Worm (Caenorhabditis elegans): ENCODE results near the gene cup-4.

Gene cup-4

ce11 chrIII:7858407-7859029 is 7.8 kb upstream of the cup-4 start, which contains the start of the genes coq-5 and ufm-1:
Gene coq-5 (minus strand): TSS chrIII:7858457.
Gene ufm-1 (plus strand): TSS chrIII:7858979.
- TF ChIP-seq grh-1 (GFP tag; IDR thresholded peaks at IDR 0.05) (no peak), fkh-8 (tag; optimal IDR thresholded peaks at IDR 0.05) (peak; percentile 31), ceh-88 (GFP tag; IDR thresholded peaks at IDR 0.05) (no peak), tbx-2 (tag; optimal IDR thresholded peaks at IDR 0.05) (peak; percentile 41), nhr-20 (tag; optimal IDR thresholded peaks at IDR 0.05) (peak; percentile 27), C34B4.2 (tag; optimal IDR thresholded peaks at IDR 0.05) (no peak), nhr-47 (tag; optimal IDR thresholded peaks at IDR 0.05) (peak; percentile 52), lin-14 (GFP tag; optimal IDR thresholded peaks at IDR 0.05) (peak; percentile 47), pag-3 (tag; optimal IDR thresholded peaks at IDR 0.05; ENCODE audit: borderline replicate concordance, insufficient read depth) (peak; percentile 8), ceh-90 (tag; optimal IDR thresholded peaks at IDR 0.05) (peak; percentile 87), isw-1 (GFP tag; IDR thresholded peaks at IDR 0.05) (peak; percentile 10; the same call in 1 of the 2 replicates), irx-1 (tag; optimal IDR thresholded peaks at IDR 0.05) (peak; percentile 74), nhr-237 (tag; optimal IDR thresholded peaks at IDR 0.05) (no peak), ztf-11 (tag; optimal IDR thresholded peaks at IDR 0.05) (peak in 1 of 2 experiments; percentile 55), snu-23 (GFP tag; optimal IDR thresholded peaks at IDR 0.05) (peak; percentile 26), nhr-71 (tag; optimal IDR thresholded peaks at IDR 0.05) (peak; percentile 56), mep-1 (tag; optimal IDR thresholded peaks at IDR 0.05) (peak; percentile 23), lin-35 (GFP tag; optimal IDR thresholded peaks at IDR 0.05) (peak in 1 of 2 experiments; percentile 12), pqm-1 (tag; optimal IDR thresholded peaks at IDR 0.05) (no peak), rnt-1 (tag; optimal IDR thresholded peaks at IDR 0.05) (peak; percentile 10), snpc-4 (tag; optimal IDR thresholded peaks at IDR 0.05) (no peak), vab-15 (tag; optimal IDR thresholded peaks at IDR 0.05) (no peak), elt-2 (tag; optimal IDR thresholded peaks at IDR 0.05) (no peak), dsc-1 (tag; optimal IDR thresholded peaks at IDR 0.05) (peak; percentile 13), dpl-1 (GFP tag; optimal IDR thresholded peaks at IDR 0.05) (peak; percentile 7 to 42 (median 36)), unc-86 (tag; optimal IDR thresholded peaks at IDR 0.05) (no peak), swsn-7 (tag; optimal IDR thresholded peaks at IDR 0.05) (no peak), egl-13 (tag; optimal IDR thresholded peaks at IDR 0.05) (peak; percentile 8), nhr-90 (tag; optimal IDR thresholded peaks at IDR 0.05; ENCODE audit: poor library complexity) (peak; percentile 52), nhr-85 (tag) (peak; percentile 72), efl-1 (optimal IDR thresholded peaks at IDR 0.05) (peak in 1 of 2 experiments; percentile 42), efl-1 (GFP tag; optimal IDR thresholded peaks at IDR 0.05 in 1 of 2) (peak; percentile 31 to 90), tlp-1 (tag; optimal IDR thresholded peaks at IDR 0.05) (no peak), lir-3 (tag; optimal IDR thresholded peaks at IDR 0.05; ENCODE audit: poor library complexity) (peak; percentile 80), C04F5.9 (tag; optimal IDR thresholded peaks at IDR 0.05) (peak; percentile 52), xbp-1 (tag; optimal IDR thresholded peaks at IDR 0.05) (peak; percentile 7), ztf-4 (tag; optimal IDR thresholded peaks at IDR 0.05) (no peak), elt-3 (tag; optimal IDR thresholded peaks at IDR 0.05) (no peak), Y116A8C.19 (tag; optimal IDR thresholded peaks at IDR 0.05; ENCODE audit: borderline replicate concordance) (no peak), lsy-2 (tag; optimal IDR thresholded peaks at IDR 0.05) (peak; percentile 35 to 54), fkh-4 (tag; optimal IDR thresholded peaks at IDR 0.05; ENCODE audit: borderline replicate concordance) (peak; percentile 53), ceh-63 (GFP tag; optimal IDR thresholded peaks at IDR 0.05) (no peak), pax-3 (tag; optimal IDR thresholded peaks at IDR 0.05) (peak; percentile 12)

Measured in whole organism, L1 larva.